Fruit fly (Drosophila melanogaster) whole organism, embryonic: Measurements from ENCODE around the gene CG31077.

Source experiments
- ATbp ChIP-seq: fragments of 200-800 bp; sonication (Bioruptor generic); optimal IDR thresholded peaks from 2 replicates; lab custom pipeline; 2017; ENCODE audit warnings: missing biosample characterization, mild to moderate bottlenecking, missing genetic modification characterization, missing genetic modification reagents
- Antp ChIP-seq: fragments of 200-800 bp; sonication (Bioruptor generic); optimal IDR thresholded peaks from 3 replicates; lab custom pipeline; 2016; ENCODE audit warnings: missing biosample characterization, missing genetic modification characterization
- CG10209 ChIP-seq: fragments of 200-800 bp; sonication (Bioruptor generic); optimal IDR thresholded peaks from 3 replicates; lab custom pipeline; 2017; ENCODE audit warnings: missing biosample characterization, mild to moderate bottlenecking, missing genetic modification characterization, missing genetic modification reagents
- CG10979 ChIP-seq: fragments of 200-800 bp; sonication (Bioruptor generic); optimal IDR thresholded peaks from 2 replicates; lab custom pipeline; 2018; ENCODE audit warnings: missing biosample characterization, mild to moderate bottlenecking, missing genetic modification characterization, moderate library complexity
- CG11560 ChIP-seq: fragments of 200-800 bp; sonication (Bioruptor generic); IDR thresholded peaks from 3 replicates; pipeline ENCODE4 v1.3.6; 2022; ENCODE audit warnings: missing biosample characterization, missing genetic modification characterization
- CG12155 ChIP-seq: fragments of 200-800 bp; sonication (Bioruptor generic); optimal IDR thresholded peaks from 3 replicates; lab custom pipeline; 2016; ENCODE audit warnings: missing biosample characterization, missing genetic modification characterization
- CG12659 ChIP-seq: fragments of 200-800 bp; sonication (Bioruptor generic); optimal IDR thresholded peaks from 3 replicates; lab custom pipeline; 2017; ENCODE audit warnings: mild to moderate bottlenecking, missing biosample characterization, missing genetic modification reagents, missing genetic modification characterization
- CG13296 ChIP-seq: fragments of 200-800 bp; sonication (Bioruptor generic); optimal IDR thresholded peaks from 3 replicates; lab custom pipeline; 2018; ENCODE audit warnings: missing biosample characterization, mild to moderate bottlenecking, missing genetic modification characterization
- CG13424 ChIP-seq: fragments of 200-800 bp; sonication (Bioruptor generic); optimal IDR thresholded peaks from 2 replicates; lab custom pipeline; 2019; ENCODE audit warnings: missing biosample characterization, mild to moderate bottlenecking, missing genetic modification characterization, moderate library complexity
- CG15269 ChIP-seq: fragments of 200-800 bp; sonication (Bioruptor generic); optimal IDR thresholded peaks from 2 replicates; lab custom pipeline; 2018; ENCODE audit warnings: missing biosample characterization, mild to moderate bottlenecking, missing genetic modification characterization, moderate library complexity
- CG18476 ChIP-seq: fragments of 200-800 bp; sonication (Bioruptor generic); optimal IDR thresholded peaks from 2 replicates; lab custom pipeline; 2016; ENCODE audit warnings: missing biosample characterization, mild to moderate bottlenecking, missing genetic modification characterization
- CG2120 ChIP-seq: fragments of 200-800 bp; sonication (Bioruptor generic); optimal IDR thresholded peaks from 3 replicates; lab custom pipeline; 2016; ENCODE audit warnings: missing biosample characterization, missing genetic modification characterization
- CG32767 ChIP-seq: fragments of 200-800 bp; sonication (Bioruptor generic); IDR thresholded peaks from 2 replicates; pipeline ENCODE4 v1.3.6; 2022; ENCODE audit warnings: missing biosample characterization, missing genetic modification characterization
- CG42726 ChIP-seq: fragments of 200-800 bp; sonication (Bioruptor generic); IDR thresholded peaks from 2 replicates; pipeline ENCODE4 v1.3.6; 2022; ENCODE audit warnings: missing biosample characterization, missing genetic modification characterization; ENCODE audit not compliant: partially characterized antibody
- CG6654 ChIP-seq: fragments of 200-800 bp; sonication (Bioruptor generic); optimal IDR thresholded peaks from 2 replicates; lab custom pipeline; 2017; ENCODE audit warnings: missing biosample characterization, mild to moderate bottlenecking, missing genetic modification characterization
- CG6765 ChIP-seq: fragments of 200-800 bp; sonication (Bioruptor generic); optimal IDR thresholded peaks from 3 replicates; lab custom pipeline; 2017; ENCODE audit warnings: missing biosample characterization, mild to moderate bottlenecking, missing genetic modification characterization
- CG7372 ChIP-seq: fragments of 200-800 bp; sonication (Bioruptor generic); IDR thresholded peaks from 2 replicates; pipeline ENCODE4 v1.3.6; 2022; ENCODE audit warnings: missing biosample characterization, missing genetic modification characterization
- CG7556 ChIP-seq: fragments of 200-800 bp; sonication (Bioruptor generic); optimal IDR thresholded peaks from 2 replicates; lab custom pipeline; 2017; ENCODE audit warnings: missing biosample characterization, mild to moderate bottlenecking, missing genetic modification characterization
- CG8924 ChIP-seq: fragments of 200-800 bp; optimal IDR thresholded peaks from 3 replicates; lab custom pipeline; 2019; ENCODE audit warnings: missing biosample characterization, mild to moderate bottlenecking, missing genetic modification characterization, moderate library complexity
- CG9609 ChIP-seq: fragments of 200-800 bp; sonication (Bioruptor generic); optimal IDR thresholded peaks from 3 replicates; lab custom pipeline; 2016; ENCODE audit warnings: missing biosample characterization, missing genetic modification characterization
- CG9932 ChIP-seq: fragments of 200-800 bp; sonication (Bioruptor generic); IDR thresholded peaks from 2 replicates; pipeline ENCODE4 v1.3.6; 2022; ENCODE audit warnings: missing biosample characterization, missing genetic modification characterization
- Camta ChIP-seq: fragments of 200-800 bp; sonication (Bioruptor generic); optimal IDR thresholded peaks from 2 replicates; lab custom pipeline; 2016; ENCODE audit warnings: missing biosample characterization, missing genetic modification characterization
- CoRest ChIP-seq: fragments of 200-800 bp; sonication (Bioruptor generic); optimal IDR thresholded peaks from 3 replicates; lab custom pipeline; 2018; ENCODE audit warnings: missing biosample characterization, mild to moderate bottlenecking, missing genetic modification characterization, moderate library complexity
- Deaf1 ChIP-seq: fragments of 200-800 bp; optimal IDR thresholded peaks from 3 replicates; lab custom pipeline; 2019; ENCODE audit warnings: missing biosample characterization, mild to moderate bottlenecking, missing genetic modification characterization, moderate library complexity
- Dip3 ChIP-seq: fragments of 200-800 bp; sonication (Bioruptor generic); optimal IDR thresholded peaks from 3 replicates; lab custom pipeline; 2016; ENCODE audit warnings: missing biosample characterization, missing genetic modification characterization
- Ets65A ChIP-seq: fragments of 200-800 bp; sonication (Bioruptor generic); peaks from one replicate; lab custom pipeline; 2016; ENCODE audit warnings: missing biosample characterization, missing genetic modification characterization
- Fer2 ChIP-seq: fragments of 200-800 bp; sonication (Bioruptor generic); optimal IDR thresholded peaks from 2 replicates; lab custom pipeline; 2018; ENCODE audit warnings: missing biosample characterization, mild to moderate bottlenecking, missing genetic modification characterization, moderate library complexity
- HLH3B ChIP-seq: fragments of 200-800 bp; sonication (Bioruptor generic); IDR thresholded peaks from 2 replicates; pipeline ENCODE4 v1.3.6; 2022; ENCODE audit warnings: missing biosample characterization, missing genetic modification characterization
- HLH54F ChIP-seq: fragments of 200-800 bp; sonication (Bioruptor generic); optimal IDR thresholded peaks from 3 replicates; lab custom pipeline; 2016; ENCODE audit warnings: missing biosample characterization, missing genetic modification characterization
- Hsf ChIP-seq: fragments of 200-800 bp; sonication (Bioruptor generic); optimal IDR thresholded peaks from 3 replicates; lab custom pipeline; 2016; ENCODE audit warnings: missing biosample characterization, missing genetic modification characterization
- Med ChIP-seq: fragments of 200-800 bp; sonication (Bioruptor generic); peaks from one replicate; lab custom pipeline; 2016; ENCODE audit warnings: missing biosample characterization, missing genetic modification characterization, mild to moderate bottlenecking, inconsistent platforms, moderate library complexity
- NC2α ChIP-seq: fragments of 200-800 bp; sonication (Bioruptor generic); optimal IDR thresholded peaks from 2 replicates; lab custom pipeline; 2016; ENCODE audit warnings: missing biosample characterization, missing genetic modification characterization
- Opbp ChIP-seq: fragments of 200-800 bp; sonication (Bioruptor generic); IDR thresholded peaks from 3 replicates; pipeline ENCODE4 v1.3.6; 2022; ENCODE audit warnings: missing biosample characterization, missing genetic modification characterization; ENCODE audit not compliant: partially characterized antibody
- PHDP ChIP-seq: fragments of 200-800 bp; sonication (Bioruptor generic); optimal IDR thresholded peaks from 3 replicates; lab custom pipeline; 2018; ENCODE audit warnings: missing biosample characterization, mild to moderate bottlenecking, missing genetic modification characterization, moderate library complexity
- Taf1 ChIP-seq: fragments of 200-800 bp; sonication (Bioruptor generic); IDR thresholded peaks from 2 replicates; pipeline ENCODE4 v1.3.6; 2022; ENCODE audit warnings: missing biosample characterization, missing genetic modification characterization
- caup ChIP-seq: fragments of 200-800 bp; sonication (Bioruptor generic); optimal IDR thresholded peaks from 3 replicates; lab custom pipeline; 2017; ENCODE audit warnings: missing biosample characterization, mild to moderate bottlenecking, missing genetic modification characterization, moderate library complexity; ENCODE audit not compliant: severe bottlenecking
- ci ChIP-seq: fragments of 200-800 bp; sonication (Bioruptor generic); IDR thresholded peaks from 3 replicates; pipeline ENCODE4 v1.3.6; 2022; ENCODE audit warnings: missing biosample characterization, missing genetic modification characterization
- dan ChIP-seq: fragments of 200-800 bp; sonication (Bioruptor generic); IDR thresholded peaks from 2 replicates; pipeline ENCODE4 v1.3.6; 2022; ENCODE audit warnings: missing biosample characterization, missing genetic modification characterization
- fd102C ChIP-seq: fragments of 200-800 bp; sonication (Bioruptor generic); optimal IDR thresholded peaks from 2 replicates; lab custom pipeline; 2018; ENCODE audit warnings: missing biosample characterization, mild to moderate bottlenecking, missing genetic modification characterization, moderate library complexity
- ftz-f1 ChIP-seq: fragments of 200-800 bp; sonication (Bioruptor generic); optimal IDR thresholded peaks from 2 replicates; lab custom pipeline; 2016; ENCODE audit warnings: missing biosample characterization, missing genetic modification characterization
- fu2 ChIP-seq: fragments of 200-800 bp; sonication (Bioruptor generic); optimal IDR thresholded peaks from 2 replicates; lab custom pipeline; 2016; ENCODE audit warnings: missing biosample characterization, missing genetic modification characterization
- gcm2 ChIP-seq: fragments of 200-800 bp; sonication (Bioruptor generic); optimal IDR thresholded peaks from 2 replicates; lab custom pipeline; 2016; ENCODE audit warnings: missing biosample characterization, missing genetic modification characterization
- klu ChIP-seq: fragments of 200-800 bp; sonication (Bioruptor generic); IDR thresholded peaks from 2 replicates; pipeline ENCODE4 v1.3.6; 2022; ENCODE audit warnings: missing biosample characterization, missing genetic modification characterization
- nau ChIP-seq: fragments of 200-800 bp; sonication (Bioruptor generic); optimal IDR thresholded peaks from 3 replicates; lab custom pipeline; 2017; ENCODE audit warnings: missing biosample characterization, mild to moderate bottlenecking, missing genetic modification characterization, missing genetic modification reagents
- pum ChIP-seq: fragments of 200-800 bp; sonication (Bioruptor generic); optimal IDR thresholded peaks from 2 replicates; lab custom pipeline; 2016; ENCODE audit warnings: missing biosample characterization, missing genetic modification characterization
- repo ChIP-seq: fragments of 200-800 bp; sonication (Bioruptor generic); optimal IDR thresholded peaks from 2 replicates; lab custom pipeline; 2016; ENCODE audit warnings: missing biosample characterization, missing genetic modification characterization
- sna ChIP-seq: fragments of 200-800 bp; sonication (Bioruptor generic); IDR thresholded peaks from 2 replicates; pipeline ENCODE4 v1.3.6; 2022; ENCODE audit warnings: missing biosample characterization, missing genetic modification characterization; ENCODE audit not compliant: partially characterized antibody
- sug ChIP-seq: fragments of 200-800 bp; optimal IDR thresholded peaks from 2 replicates; lab custom pipeline; 2019; ENCODE audit warnings: missing biosample characterization, mild to moderate bottlenecking, missing genetic modification characterization, moderate library complexity
- tgo ChIP-seq: fragments of 200-800 bp; sonication (Bioruptor generic); IDR thresholded peaks from 3 replicates; pipeline ENCODE4 v1.3.6; 2022; ENCODE audit warnings: missing biosample characterization, missing genetic modification characterization
- toy ChIP-seq: fragments of 200-800 bp; sonication (Bioruptor generic); IDR thresholded peaks from 2 replicates; pipeline ENCODE4 v1.3.6; 2022; ENCODE audit warnings: missing biosample characterization, missing genetic modification characterization
- zfh1 ChIP-seq: fragments of 200-800 bp; sonication (Bioruptor generic); IDR thresholded peaks from 3 replicates; pipeline ENCODE4 v1.3.6; 2022; ENCODE audit warnings: missing biosample characterization, missing genetic modification characterization

CG31077 gene

dm6 chr3R:26963747-26964174 is 35.8 kb upstream of the CG31077 start (continued):
- TF ChIP-seq Camta (GFP tag; lab: Kevin White, UChicago) (peak; percentile 56), nau (GFP tag; lab: Kevin White, UChicago) (peak; percentile 53), PHDP (tag; lab: Kevin White, UChicago) (peak; percentile 42), CG32767 (GFP tag; lab: Robert Waterston, UW) (no peak), sug (tag; lab: Kevin White, UChicago) (peak; percentile 40), Dip3 (GFP tag; lab: Kevin White, UChicago) (peak; percentile 41), ATbp (GFP tag; lab: Kevin White, UChicago) (peak; percentile 27), HLH3B (GFP tag; lab: Robert Waterston, UW) (peak; percentile 63), CG12659 (GFP tag; lab: Kevin White, UChicago) (peak; percentile 9), CG11560 (tag; lab: Robert Waterston, UW) (no peak), klu (peak; percentile 38; the same call in 1 of the 2 replicates), Antp (GFP tag; lab: Kevin White, UChicago) (peak; percentile 30), CG8924 (tag; lab: Kevin White, UChicago) (peak; percentile 79), dan (GFP tag; lab: Robert Waterston, UW) (no peak), CG13296 (GFP tag; lab: Kevin White, UChicago) (peak; percentile 74), ftz-f1 (peak; percentile 1), toy (GFP tag; lab: Robert Waterston, UW) (no peak), pum (GFP tag; lab: Kevin White, UChicago) (peak; percentile 40), CG2120 (GFP tag; lab: Kevin White, UChicago) (peak; percentile 67), HLH54F (GFP tag; lab: Kevin White, UChicago) (no peak), CG6654 (GFP tag; lab: Kevin White, UChicago) (peak; percentile 46), Opbp (GFP tag; lab: Robert Waterston, UW) (no peak), Med (GFP tag; lab: Kevin White, UChicago) (peak; percentile 97), Taf1 (peak; percentile 48; the same call in 1 of the 2 replicates), CoRest (tag; lab: Kevin White, UChicago) (peak; percentile 53), Fer2 (tag; lab: Kevin White, UChicago) (peak; percentile 2), CG7556 (GFP tag; lab: Kevin White, UChicago) (peak; percentile 52), CG6765 (GFP tag; lab: Kevin White, UChicago) (peak; percentile 11), CG15269 (tag; lab: Kevin White, UChicago) (peak; percentile 34), Deaf1 (tag; lab: Kevin White, UChicago) (peak; percentile 48), Hsf (GFP tag; lab: Kevin White, UChicago) (peak; percentile 21), ci (GFP tag; lab: Robert Waterston, UW) (no peak), repo (peak; percentile 70), caup (GFP tag; lab: Kevin White, UChicago) (peak; percentile 78), fd102C (GFP tag; lab: Kevin White, UChicago) (no peak), NC2α (GFP tag; lab: Kevin White, UChicago) (no peak), CG13424 (tag; lab: Kevin White, UChicago) (peak; percentile 39), CG12155 (peak; percentile 15), gcm2 (GFP tag; lab: Kevin White, UChicago) (no peak), zfh1 (GFP tag; lab: Robert Waterston, UW) (peak; percentile 59; the same call in 1 of the 3 replicates), Ets65A (GFP tag; lab: Kevin White, UChicago) (peak; percentile 96), CG18476 (GFP tag; lab: Kevin White, UChicago) (peak; percentile 85), CG10979 (tag; lab: Kevin White, UChicago) (peak; percentile 50), CG9932 (GFP tag; lab: Robert Waterston, UW) (peak; percentile 18), CG42726 (GFP tag; lab: Robert Waterston, UW) (no peak), fu2 (GFP tag; lab: Kevin White, UChicago) (peak; percentile 32), tgo (GFP tag; lab: Robert Waterston, UW) (peak; percentile 50; the same call in 1 of the 3 replicates), sna (GFP tag; lab: Robert Waterston, UW) (no peak), CG7372 (GFP tag; lab: Robert Waterston, UW) (no peak), CG10209 (GFP tag; lab: Kevin White, UChicago) (peak; percentile 35), CG9609 (peak; percentile 11)
